Fruit fly (Drosophila melanogaster) whole organism, embryonic: ENCODE results near the gene Fnta.

Experiments
- Bgb ChIP-seq: fragments of 200-800 bp; sonication (Bioruptor generic); IDR thresholded peaks from 2 replicates; pipeline ENCODE4 v1.3.6; 2022; ENCODE audit warnings: missing biosample characterization, missing genetic modification characterization; ENCODE audit not compliant: partially characterized antibody
- CG10147 ChIP-seq: fragments of 200-800 bp; sonication (Bioruptor generic); optimal IDR thresholded peaks from 2 replicates; lab custom pipeline; 2019; ENCODE audit warnings: missing biosample characterization, mild to moderate bottlenecking, missing genetic modification characterization, moderate library complexity
- CG10274 ChIP-seq: fragments of 200-800 bp; sonication (Bioruptor generic); optimal IDR thresholded peaks from 3 replicates; lab custom pipeline; 2017; ENCODE audit warnings: missing biosample characterization, mild to moderate bottlenecking, missing genetic modification characterization
- CG11093 ChIP-seq: fragments of 200-800 bp; sonication (Bioruptor generic); IDR thresholded peaks from 3 replicates; pipeline ENCODE4 v1.3.6; 2022; ENCODE audit warnings: missing biosample characterization, missing genetic modification characterization
- CG11504 ChIP-seq: fragments of 200-800 bp; sonication (Bioruptor generic); optimal IDR thresholded peaks from 3 replicates; lab custom pipeline; 2019; ENCODE audit warnings: missing biosample characterization, mild to moderate bottlenecking, missing genetic modification characterization, moderate library complexity
- CG12104 ChIP-seq: fragments of 200-800 bp; sonication (Bioruptor generic); optimal IDR thresholded peaks from 3 replicates; lab custom pipeline; 2016; ENCODE audit warnings: missing biosample characterization, missing genetic modification characterization
- CG12236 ChIP-seq: fragments of 200-800 bp; sonication (Bioruptor generic); optimal IDR thresholded peaks from 2 replicates; lab custom pipeline; 2016; ENCODE audit warnings: missing biosample characterization, missing genetic modification characterization
- CG13287 ChIP-seq: fragments of 200-800 bp; sonication (Bioruptor generic); IDR thresholded peaks from 2 replicates; pipeline ENCODE4 v1.3.6; 2022; ENCODE audit warnings: missing biosample characterization, missing genetic modification characterization; ENCODE audit not compliant: partially characterized antibody
- CG13424 ChIP-seq: fragments of 200-800 bp; sonication (Bioruptor generic); optimal IDR thresholded peaks from 2 replicates; lab custom pipeline; 2019; ENCODE audit warnings: missing biosample characterization, mild to moderate bottlenecking, missing genetic modification characterization, moderate library complexity
- CG17361 ChIP-seq: fragments of 200-800 bp; sonication (Bioruptor generic); IDR thresholded peaks from 3 replicates; pipeline ENCODE4 v1.3.6; 2022; ENCODE audit warnings: missing biosample characterization, missing genetic modification characterization
- CG1792 ChIP-seq: fragments of 200-800 bp; sonication (Bioruptor generic); optimal IDR thresholded peaks from 2 replicates; lab custom pipeline; 2016; ENCODE audit warnings: missing biosample characterization, missing genetic modification characterization
- CG2875 ChIP-seq: fragments of 200-800 bp; sonication (Bioruptor generic); optimal IDR thresholded peaks from 2 replicates; lab custom pipeline; 2017; ENCODE audit warnings: missing biosample characterization, mild to moderate bottlenecking, missing genetic modification characterization, missing genetic modification reagents
- CG3281 ChIP-seq: fragments of 200-800 bp; sonication (Bioruptor generic); optimal IDR thresholded peaks from 3 replicates; lab custom pipeline; 2017; ENCODE audit warnings: missing biosample characterization, mild to moderate bottlenecking, missing genetic modification characterization
- CG3407 ChIP-seq: fragments of 200-800 bp; sonication (Bioruptor generic); optimal IDR thresholded peaks from 2 replicates; lab custom pipeline; 2018; ENCODE audit warnings: missing biosample characterization, mild to moderate bottlenecking, missing genetic modification characterization
- CG3995 ChIP-seq: fragments of 200-800 bp; sonication (Bioruptor generic); optimal IDR thresholded peaks from 3 replicates; lab custom pipeline; 2016; ENCODE audit warnings: missing biosample characterization, missing genetic modification characterization
- CG4360 ChIP-seq: fragments of 200-800 bp; sonication (Bioruptor generic); IDR thresholded peaks from 2 replicates; pipeline ENCODE4 v1.3.6; 2022; ENCODE audit warnings: missing biosample characterization, missing genetic modification characterization
- CG4707 ChIP-seq: fragments of 200-800 bp; sonication (Bioruptor generic); optimal IDR thresholded peaks from 2 replicates; lab custom pipeline; 2018; ENCODE audit warnings: missing biosample characterization, mild to moderate bottlenecking, missing genetic modification characterization, moderate library complexity
- CG5245 ChIP-seq: fragments of 200-800 bp; sonication (Bioruptor generic); optimal IDR thresholded peaks from 3 replicates; lab custom pipeline; 2016; ENCODE audit warnings: missing biosample characterization, missing genetic modification characterization
- CG6765 ChIP-seq: fragments of 200-800 bp; sonication (Bioruptor generic); optimal IDR thresholded peaks from 3 replicates; lab custom pipeline; 2017; ENCODE audit warnings: missing biosample characterization, mild to moderate bottlenecking, missing genetic modification characterization
- CG6813 ChIP-seq: fragments of 200-800 bp; sonication (Bioruptor generic); optimal IDR thresholded peaks from 2 replicates; lab custom pipeline; 2017; ENCODE audit warnings: missing biosample characterization, missing genetic modification characterization, mild to moderate bottlenecking, moderate library complexity, missing genetic modification reagents
- CG8359 ChIP-seq: fragments of 200-800 bp; sonication (Bioruptor generic); optimal IDR thresholded peaks from 2 replicates; lab custom pipeline; 2017; ENCODE audit warnings: missing biosample characterization, mild to moderate bottlenecking, missing genetic modification characterization, borderline replicate concordance
- CG8765 ChIP-seq: fragments of 200-800 bp; sonication (Bioruptor generic); IDR thresholded peaks from 2 replicates; pipeline ENCODE4 v1.3.6; 2022; ENCODE audit warnings: missing biosample characterization, missing genetic modification characterization
- Dad ChIP-seq: fragments of 200-800 bp; sonication (Bioruptor generic); optimal IDR thresholded peaks from 3 replicates; lab custom pipeline; 2016; ENCODE audit warnings: missing biosample characterization, missing genetic modification characterization
- Eip74EF ChIP-seq, 2 experiments: fragments of 200-800 bp in 1 of 2; fragments of >200 bp in 1 of 2; sonication (Bioruptor generic) in 1 of 2; optimal IDR thresholded peaks; 2 replicates each; lab custom pipeline; 2017 to 2019; ENCODE audit warnings: missing biosample characterization in 2 of 2, missing genetic modification characterization in 2 of 2, mild to moderate bottlenecking in 1 of 2, moderate library complexity in 1 of 2
- Gug ChIP-seq: fragments of 200-800 bp; sonication (Bioruptor generic); IDR thresholded peaks from 4 replicates; pipeline ENCODE4 v1.3.6; 2022; ENCODE audit warnings: missing biosample characterization, missing genetic modification characterization
- H15 ChIP-seq: fragments of 200-800 bp; sonication (Bioruptor generic); IDR thresholded peaks from 3 replicates; pipeline ENCODE4 v1.3.6; 2022; ENCODE audit warnings: missing biosample characterization, missing genetic modification characterization
- HLHmδ ChIP-seq: fragments of 200-800 bp; sonication (Bioruptor generic); optimal IDR thresholded peaks from 2 replicates; lab custom pipeline; 2018; ENCODE audit warnings: missing biosample characterization, mild to moderate bottlenecking, missing genetic modification characterization, moderate library complexity
- Mes4 ChIP-seq: fragments of 200-800 bp; sonication (Bioruptor generic); optimal IDR thresholded peaks from 2 replicates; lab custom pipeline; 2016; ENCODE audit warnings: missing biosample characterization, missing genetic modification characterization
- Optix ChIP-seq: fragments of 200-800 bp; sonication (Bioruptor generic); IDR thresholded peaks from 3 replicates; pipeline ENCODE4 v1.3.6; 2022; ENCODE audit warnings: missing biosample characterization, missing genetic modification characterization
- Pdp1 ChIP-seq, 2 experiments: fragments of 200-800 bp; sonication (Bioruptor generic); optimal IDR thresholded peaks; 3 replicates each; lab custom pipeline; 2016; ENCODE audit warnings: missing biosample characterization in 2 of 2, missing genetic modification characterization in 2 of 2, mild to moderate bottlenecking in 1 of 2, moderate library complexity in 1 of 2
- Poxn ChIP-seq: fragments of 200-800 bp; sonication (Bioruptor generic); IDR thresholded peaks from 2 replicates; pipeline ENCODE4 v1.3.6; 2022; ENCODE audit warnings: missing biosample characterization, missing genetic modification characterization
- Scr ChIP-seq: fragments of 200-800 bp; sonication (Bioruptor generic); IDR thresholded peaks from 2 replicates; pipeline ENCODE4 v1.3.6; 2022; ENCODE audit warnings: missing biosample characterization, missing genetic modification characterization; ENCODE audit not compliant: partially characterized antibody
- Sox100B ChIP-seq: fragments of 200-800 bp; sonication (Bioruptor generic); optimal IDR thresholded peaks from 3 replicates; lab custom pipeline; 2018; ENCODE audit warnings: missing biosample characterization, mild to moderate bottlenecking, missing genetic modification characterization
- Taf1 ChIP-seq: fragments of 200-800 bp; sonication (Bioruptor generic); IDR thresholded peaks from 2 replicates; pipeline ENCODE4 v1.3.6; 2022; ENCODE audit warnings: missing biosample characterization, missing genetic modification characterization
- ap ChIP-seq: fragments of 200-800 bp; sonication (Bioruptor generic); IDR thresholded peaks from 2 replicates; pipeline ENCODE4 v1.3.6; 2022; ENCODE audit warnings: missing biosample characterization, missing genetic modification characterization
- bsh ChIP-seq, 2 experiments: fragments of 200-800 bp; sonication (Bioruptor generic); optimal IDR thresholded peaks; 2 replicates each; lab custom pipeline; 2017 to 2018; ENCODE audit warnings: mild to moderate bottlenecking in 2 of 2, missing biosample characterization in 2 of 2, missing genetic modification characterization in 2 of 2, moderate library complexity in 1 of 2
- cato ChIP-seq: fragments of 200-800 bp; sonication (Bioruptor generic); optimal IDR thresholded peaks from 2 replicates; lab custom pipeline; 2016; ENCODE audit warnings: missing biosample characterization, missing genetic modification characterization, borderline replicate concordance
- da ChIP-seq: fragments of 200-800 bp; sonication (Bioruptor generic); optimal IDR thresholded peaks from 2 replicates; lab custom pipeline; 2016; ENCODE audit warnings: missing biosample characterization, missing genetic modification characterization
- dysf ChIP-seq: fragments of 200-800 bp; sonication (Bioruptor generic); IDR thresholded peaks from 3 replicates; pipeline ENCODE4 v1.3.6; 2022; ENCODE audit warnings: missing biosample characterization, missing genetic modification characterization
- gem ChIP-seq: fragments of 200-800 bp; sonication (Bioruptor generic); optimal IDR thresholded peaks from 2 replicates; lab custom pipeline; 2019; ENCODE audit warnings: missing biosample characterization, mild to moderate bottlenecking, missing genetic modification characterization, moderate library complexity
- hkb ChIP-seq, 2 experiments: fragments of 200-800 bp in 1 of 2; fragments of >200 bp in 1 of 2; sonication (Bioruptor generic) in 1 of 2; IDR thresholded peaks in 1 of 2; optimal IDR thresholded peaks in 1 of 2; 2 replicates each; pipeline versions ENCODE4 v1.3.6 to Lab custom; 2017 to 2022; ENCODE audit warnings: missing biosample characterization in 1 of 2, missing genetic modification characterization in 1 of 2
- lmd ChIP-seq: fragments of 200-800 bp; sonication (Bioruptor generic); IDR thresholded peaks from 2 replicates; pipeline ENCODE4 v1.3.6; 2022; ENCODE audit warnings: missing biosample characterization, missing genetic modification characterization
- maf-S ChIP-seq: fragments of 200-800 bp; sonication (Bioruptor generic); optimal IDR thresholded peaks from 2 replicates; lab custom pipeline; 2016; ENCODE audit warnings: missing biosample characterization, missing genetic modification characterization
- nom ChIP-seq: fragments of 200-800 bp; sonication (Bioruptor generic); optimal IDR thresholded peaks from 2 replicates; lab custom pipeline; 2017; ENCODE audit warnings: missing biosample characterization, missing genetic modification characterization, mild to moderate bottlenecking, moderate library complexity, missing genetic modification reagents
- sc ChIP-seq, 3 experiments: fragments of >200 bp in 2 of 3; fragments of 200-800 bp in 1 of 3; sonication (Bioruptor generic) in 1 of 3; optimal IDR thresholded peaks; 2 replicates in 2 of 3; 3 replicates in 1 of 3; lab custom pipeline; 2017; ENCODE audit warnings: mild to moderate bottlenecking in 1 of 3, missing biosample characterization in 1 of 3, missing genetic modification characterization in 1 of 3, missing genetic modification reagents in 1 of 3
- slbo ChIP-seq: fragments of 200-800 bp; sonication (Bioruptor generic); IDR thresholded peaks from 2 replicates; pipeline ENCODE4 v1.3.6; 2022; ENCODE audit warnings: missing biosample characterization, missing genetic modification characterization
- ssp ChIP-seq: fragments of 200-800 bp; sonication (Bioruptor generic); IDR thresholded peaks from 2 replicates; pipeline ENCODE4 v1.3.6; 2022; ENCODE audit warnings: missing biosample characterization, missing genetic modification characterization
- tna ChIP-seq: fragments of 200-800 bp; sonication (Bioruptor generic); IDR thresholded peaks from 2 replicates; pipeline ENCODE4 v1.3.6; 2022; ENCODE audit warnings: missing biosample characterization, missing genetic modification characterization; ENCODE audit not compliant: partially characterized antibody

Fnta gene

dm6 chr2L:4821319-4821717, 9.2 kb downstream of the Fnta start (continued):
- TF ChIP-seq Gug (GFP tag; lab: Robert Waterston, UW) (peak; percentile 53; the same call in 3 of the 4 replicates), CG13287 (GFP tag; lab: Robert Waterston, UW) (no peak), CG2875 (GFP tag; lab: Kevin White, UChicago) (peak; percentile 39), slbo (GFP tag; lab: Robert Waterston, UW) (peak; percentile 70), Dad (GFP tag; lab: Kevin White, UChicago) (no peak), ap (GFP tag; lab: Robert Waterston, UW) (no peak), CG10147 (GFP tag; lab: Kevin White, UChicago) (peak; percentile 71), CG4360 (GFP tag; lab: Robert Waterston, UW) (peak; percentile 88), H15 (GFP tag; lab: Robert Waterston, UW) (no peak), CG6813 (GFP tag; lab: Kevin White, UChicago) (peak; percentile 50), gem (tag; lab: Kevin White, UChicago) (peak; percentile 82), sc (optimal IDR thresholded peaks at IDR 0.05; lab: Kevin White, UChicago) (no peak), sc (GFP tag; optimal IDR thresholded peaks at IDR 0.05; lab: Kevin White, UChicago) (no peak), lmd (GFP tag; lab: Robert Waterston, UW) (peak; percentile 66), CG17361 (peak; percentile 90), CG11093 (GFP tag; lab: Robert Waterston, UW) (0 out of 3 replicates have a peak, but pooled peaks have one; percentile 7), Poxn (GFP tag; lab: Robert Waterston, UW) (no peak), CG12236 (GFP tag; lab: Kevin White, UChicago) (no peak), CG11504 (tag; lab: Kevin White, UChicago) (peak; percentile 83), CG10274 (GFP tag; lab: Kevin White, UChicago) (peak; percentile 5), CG6765 (GFP tag; lab: Kevin White, UChicago) (peak; percentile 62), CG3281 (GFP tag; lab: Kevin White, UChicago) (peak; percentile 83), Scr (GFP tag; lab: Robert Waterston, UW) (no peak), Pdp1 (GFP tag; optimal IDR thresholded peaks at IDR 0.05; lab: Kevin White, UChicago) (peak; percentile 25 to 44), ssp (GFP tag; lab: Robert Waterston, UW) (no peak; the same call in 1 of the 2 replicates), CG8765 (no peak; the same call in 1 of the 2 replicates), CG4707 (GFP tag; lab: Kevin White, UChicago) (no peak), maf-S (peak; percentile 19), HLHmδ (no peak), hkb (optimal IDR thresholded peaks at IDR 0.05; lab: Kevin White, UChicago) (no peak), hkb (GFP tag; IDR thresholded peaks at IDR 0.05; lab: Robert Waterston, UW) (peak; percentile 73), tna (no peak), CG12104 (GFP tag; lab: Kevin White, UChicago) (no peak), Eip74EF (GFP tag; optimal IDR thresholded peaks at IDR 0.05; lab: Kevin White, UChicago) (peak in 1 of 2 experiments; percentile 47), CG3995 (GFP tag; lab: Kevin White, UChicago) (peak; percentile 23), dysf (peak; percentile 84), CG5245 (no peak), Taf1 (GFP tag; lab: Robert Waterston, UW) (peak; percentile 44), nom (peak; percentile 88), Mes4 (GFP tag; lab: Kevin White, UChicago) (no peak), cato (GFP tag; lab: Kevin White, UChicago) (no peak), da (GFP tag; lab: Kevin White, UChicago) (no peak), bsh (GFP tag; optimal IDR thresholded peaks at IDR 0.05; lab: Kevin White, UChicago) (peak; percentile 49 to 56), CG13424 (tag; lab: Kevin White, UChicago) (peak; percentile 73), CG3407 (peak; percentile 26), Optix (GFP tag; lab: Robert Waterston, UW) (peak; percentile 55; the same call in 1 of the 3 replicates), Sox100B (peak; percentile 76), CG8359 (GFP tag; lab: Kevin White, UChicago) (peak; percentile 22), CG1792 (GFP tag; lab: Kevin White, UChicago) (peak; percentile 39), Bgb (no peak)
